Worm (Caenorhabditis elegans): ENCODE results near the gene R03D7.8.

DNA sequence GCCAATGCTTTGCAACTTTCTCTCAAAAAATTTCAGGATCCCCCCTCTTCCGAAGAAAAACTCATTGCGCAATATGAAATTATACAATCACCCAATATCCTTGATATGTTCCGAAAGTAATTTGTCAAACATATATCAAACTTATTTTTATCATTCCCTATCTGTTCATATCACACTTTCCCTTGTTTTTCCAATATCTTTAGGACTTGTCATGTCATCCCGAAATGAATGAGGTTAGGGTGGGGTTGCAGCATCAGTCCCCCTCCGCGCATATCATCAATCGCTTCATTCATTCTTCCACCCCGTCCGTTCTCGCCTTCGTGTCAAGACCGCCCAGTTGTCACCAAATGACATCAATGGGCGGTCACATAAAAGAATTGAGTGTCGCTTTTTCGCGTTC is 3.0 kb upstream of the R03D7.8 start:
- TF ChIP-seq egl-27 (tag; optimal IDR thresholded peaks at IDR 0.05) (no peak), ama-1 (optimal IDR thresholded peaks at IDR 0.05) (no peak), zag-1 (tag; optimal IDR thresholded peaks at IDR 0.05) (no peak), nhr-12 (tag; optimal IDR thresholded peaks at IDR 0.05) (no peak), ceh-8 (GFP tag; optimal IDR thresholded peaks at IDR 0.05) (no peak), nhr-71 (tag; optimal IDR thresholded peaks at IDR 0.05) (no peak), ceh-82 (tag; optimal IDR thresholded peaks at IDR 0.05) (no peak)

Measured in whole organism, L1 larva.